Worm (Caenorhabditis elegans): Measurements from ENCODE around the gene pwp-1.
A peak's percentile ranks its signal among the peaks of the same experiment; 100 is the strongest.

Gene pwp-1

DNA sequence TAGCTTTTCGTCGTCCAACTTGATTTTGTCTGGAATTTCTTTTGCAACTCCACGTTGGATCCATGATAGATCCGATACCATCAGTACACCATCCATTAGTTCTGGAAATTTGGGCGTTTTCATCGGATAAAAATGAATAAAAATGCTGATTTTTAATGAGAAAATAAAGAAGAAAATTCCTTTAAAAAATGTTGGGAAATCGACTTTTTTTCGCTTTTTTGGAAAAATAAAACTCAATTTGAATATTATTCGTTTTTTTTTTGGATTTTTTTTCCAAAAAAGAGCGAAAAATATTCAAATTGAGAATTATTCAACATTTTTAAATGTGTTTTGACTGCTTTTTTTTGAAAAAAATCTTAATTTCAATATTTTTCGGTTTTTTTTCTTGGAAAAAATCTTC is at the start of gene pwp-1:
TSS of gene pwp-1 (minus strand) at position 101 of the 400 bp plus-strand sequence.
- no peak for TF ChIP-seq nhr-77 (tag; optimal IDR thresholded peaks at IDR 0.05)
- TF ChIP-seq ztf-11 (tag; optimal IDR thresholded peaks at IDR 0.05) = no peak
- no peak for TF ChIP-seq nhr-21 (tag; optimal IDR thresholded peaks at IDR 0.05)
- TF ChIP-seq nhr-129 (tag; optimal IDR thresholded peaks at IDR 0.05) = no peak
- no peak for TF ChIP-seq skn-1 (tag; optimal IDR thresholded peaks at IDR 0.05)
- TF ChIP-seq mdl-1 (tag; optimal IDR thresholded peaks at IDR 0.05) = no peak
- TF ChIP-seq nhr-6 (tag; optimal IDR thresholded peaks at IDR 0.05) = no peak
- TF ChIP-seq alr-1 (tag; optimal IDR thresholded peaks at IDR 0.05) = no peak

DNA sequence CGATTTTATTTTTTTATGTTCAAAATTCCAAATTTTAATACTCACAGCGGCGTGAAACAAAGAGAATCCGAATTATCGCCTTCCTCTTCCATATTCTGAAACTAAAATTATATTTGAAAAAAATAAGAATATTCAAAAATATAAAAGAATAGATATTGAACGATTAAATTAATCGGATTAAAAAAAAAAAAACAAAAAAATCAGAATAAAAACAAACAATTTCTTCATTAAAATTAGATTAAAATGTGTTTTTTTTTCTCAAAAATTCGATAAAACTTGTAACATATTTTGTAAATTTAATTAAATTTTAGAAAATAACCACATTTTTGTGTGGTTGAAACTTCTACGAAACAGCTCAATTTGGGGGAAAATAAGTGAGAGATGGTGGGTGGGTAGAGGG is 46.4 kb upstream of the pwp-1 start, which contains the start of gene cpsf-3:
TSS of gene cpsf-3 (minus strand) at position 101 of the 400 bp plus-strand sequence.
- TF ChIP-seq nhr-10 (tag; optimal IDR thresholded peaks at IDR 0.05) = no peak
- TF ChIP-seq nhr-6 (tag; optimal IDR thresholded peaks at IDR 0.05) = no peak
- no peak for TF ChIP-seq gmeb-1 (tag; optimal IDR thresholded peaks at IDR 0.05)
- no peak for TF ChIP-seq lin-39 (tag; optimal IDR thresholded peaks at IDR 0.05)
- no peak for TF ChIP-seq ama-1 (optimal IDR thresholded peaks at IDR 0.05)
- no peak for TF ChIP-seq alr-1 (tag; optimal IDR thresholded peaks at IDR 0.05)
- TF ChIP-seq mdl-1 (tag; optimal IDR thresholded peaks at IDR 0.05) = no peak
- TF ChIP-seq ztf-1 (GFP tag; conservative IDR thresholded peaks at IDR 0.05) = no peak
- no peak for TF ChIP-seq lsy-2 (tag; optimal IDR thresholded peaks at IDR 0.05)
- no peak for TF ChIP-seq dmd-4 (tag; optimal IDR thresholded peaks at IDR 0.05)
- TF ChIP-seq ceh-82 (tag; optimal IDR thresholded peaks at IDR 0.05) = no peak
- TF ChIP-seq lin-11 (tag; optimal IDR thresholded peaks at IDR 0.05) = no peak
- TF ChIP-seq Y55F3AM.14 (GFP tag; optimal IDR thresholded peaks at IDR 0.05) = no peak
- TF ChIP-seq sem-4 (tag; optimal IDR thresholded peaks at IDR 0.05) = no peak
- TF ChIP-seq elt-1 (tag; optimal IDR thresholded peaks at IDR 0.05) = no peak
- TF ChIP-seq ztf-4 (tag; optimal IDR thresholded peaks at IDR 0.05) = no peak
- TF ChIP-seq nhr-25 (tag; optimal IDR thresholded peaks at IDR 0.05) = no peak
- TF ChIP-seq ZK546.5 (tag; optimal IDR thresholded peaks at IDR 0.05) = no peak
- no peak for TF ChIP-seq F13H6.1 (tag; optimal IDR thresholded peaks at IDR 0.05)
- no peak for TF ChIP-seq zag-1 (tag; optimal IDR thresholded peaks at IDR 0.05)

DNA sequence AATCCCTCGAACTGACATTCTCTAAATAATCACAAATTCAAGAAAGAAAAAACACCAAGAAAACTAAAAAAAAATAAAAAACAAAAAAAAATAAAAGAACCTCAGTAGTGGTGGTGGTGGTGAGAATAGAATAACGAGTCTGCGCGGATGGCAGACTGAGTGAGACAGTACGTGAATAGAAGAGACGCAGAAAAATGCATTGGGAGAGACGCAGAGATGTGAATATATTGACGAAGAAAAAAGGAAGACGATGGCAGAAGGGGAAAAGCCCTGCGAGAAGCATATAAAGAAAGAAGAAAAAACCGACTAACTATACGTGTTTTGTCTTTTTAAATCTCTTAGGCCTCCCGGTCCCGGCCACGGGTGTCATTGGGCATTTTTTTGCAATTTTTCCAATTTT is 36.1 kb upstream of the pwp-1 start, which contains the start of gene unc-26:
TSS of gene unc-26 (minus strand) at position 23 of the 400 bp plus-strand sequence.
- peak; percentile 35 for TF ChIP-seq mab-5 (tag; optimal IDR thresholded peaks at IDR 0.05)
- TF ChIP-seq gmeb-1 (tag; optimal IDR thresholded peaks at IDR 0.05) = no peak
- TF ChIP-seq nhr-237 (tag; optimal IDR thresholded peaks at IDR 0.05) = no peak
- no peak for TF ChIP-seq crh-2 (tag; optimal IDR thresholded peaks at IDR 0.05)
- peak in 1 of 2 experiments; percentile 60 for TF ChIP-seq lsy-2 (tag; optimal IDR thresholded peaks at IDR 0.05)
- TF ChIP-seq mbf-1 (tag; optimal IDR thresholded peaks at IDR 0.05) = no peak
- TF ChIP-seq C34F6.9 (tag; optimal IDR thresholded peaks at IDR 0.05) = peak; percentile 40
- TF ChIP-seq unc-55 (GFP tag; optimal IDR thresholded peaks at IDR 0.05) = peak; percentile 82
- TF ChIP-seq nhr-12 (tag; optimal IDR thresholded peaks at IDR 0.05) = no peak
- peak; percentile 31 for TF ChIP-seq zag-1 (tag; optimal IDR thresholded peaks at IDR 0.05)
- TF ChIP-seq ztf-4 (tag; optimal IDR thresholded peaks at IDR 0.05) = no peak
- TF ChIP-seq lin-39 (tag; optimal IDR thresholded peaks at IDR 0.05) = no peak
- TF ChIP-seq sem-4 (tag; optimal IDR thresholded peaks at IDR 0.05) = no peak
- TF ChIP-seq mdl-1 (tag; optimal IDR thresholded peaks at IDR 0.05) = no peak
- TF ChIP-seq R02D3.7 (tag; optimal IDR thresholded peaks at IDR 0.05) = no peak
- TF ChIP-seq Y55F3AM.14 (GFP tag; optimal IDR thresholded peaks at IDR 0.05) = no peak
- no peak for TF ChIP-seq unc-39 (tag; optimal IDR thresholded peaks at IDR 0.05)
- TF ChIP-seq lin-13 (GFP tag; optimal IDR thresholded peaks at IDR 0.05) = no peak
- TF ChIP-seq nhr-129 (tag; optimal IDR thresholded peaks at IDR 0.05) = peak; percentile 59
- no peak for TF ChIP-seq lin-11 (tag; optimal IDR thresholded peaks at IDR 0.05)
- TF ChIP-seq nhr-77 (tag; optimal IDR thresholded peaks at IDR 0.05) = no peak
- no peak for TF ChIP-seq ama-1 (optimal IDR thresholded peaks at IDR 0.05)
- TF ChIP-seq F13H6.1 (tag; optimal IDR thresholded peaks at IDR 0.05) = peak; percentile 10
- no peak for TF ChIP-seq aly-2 (tag; optimal IDR thresholded peaks at IDR 0.05)

DNA sequence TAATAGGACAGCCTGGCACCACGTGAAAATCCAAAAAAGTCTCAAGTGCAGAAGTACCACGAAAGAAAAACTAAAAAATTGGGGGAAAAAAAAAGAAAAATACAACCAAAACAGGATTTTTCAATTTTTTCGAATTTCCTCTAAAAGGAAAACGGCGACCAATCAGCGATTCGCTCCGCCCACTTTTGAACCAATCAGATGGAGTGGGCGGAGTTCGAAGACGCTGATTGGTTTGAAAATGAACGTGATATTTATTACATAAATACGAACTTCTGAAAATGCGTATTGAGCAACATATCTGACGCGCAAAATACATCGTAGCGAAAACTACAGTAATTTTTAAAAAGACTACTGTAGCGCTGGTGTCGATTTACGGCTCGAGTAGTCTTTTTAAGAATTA is 32.0 kb upstream of the pwp-1 start:
- TF ChIP-seq F13H6.1 (tag; optimal IDR thresholded peaks at IDR 0.05) = no peak
- TF ChIP-seq peb-1 (tag; optimal IDR thresholded peaks at IDR 0.05) = no peak
- TF ChIP-seq mbf-1 (tag; optimal IDR thresholded peaks at IDR 0.05) = no peak
- TF ChIP-seq C34F6.9 (tag; optimal IDR thresholded peaks at IDR 0.05) = no peak
- no peak for TF ChIP-seq elt-3 (tag; optimal IDR thresholded peaks at IDR 0.05)
- no peak for TF ChIP-seq mdl-1 (tag; optimal IDR thresholded peaks at IDR 0.05)
- no peak for TF ChIP-seq unc-39 (tag; optimal IDR thresholded peaks at IDR 0.05)
- TF ChIP-seq sma-3 (GFP tag; optimal IDR thresholded peaks at IDR 0.05) = no peak
- no peak for TF ChIP-seq ceh-82 (tag; optimal IDR thresholded peaks at IDR 0.05)
- TF ChIP-seq nhr-25 (tag; optimal IDR thresholded peaks at IDR 0.05) = no peak

All from whole organism, L2 larva.